Worm (Caenorhabditis elegans) whole organism, midembryonic: ENCODE data around the gene gst-7.
"Not testable (repeated sequence)": the region's sequence is repeated elsewhere in the genome, so short reads cannot be mapped to it uniquely, and the experiment has no call there.

ENCODE experiments used
- T22C8.4 ChIP-seq: fragments of 200-800 bp; sonication (Bioruptor generic); IDR thresholded peaks from 2 replicates; pipeline ENCODE4 v1.3.6; 2022; ENCODE audit warnings: missing genetic modification characterization, missing compliant biosample characterization
- cog-1 ChIP-seq: sonication (generic microtip); optimal IDR thresholded peaks from 2 replicates; lab custom pipeline; 2016; ENCODE audit warnings: missing genetic modification characterization, missing compliant biosample characterization
- flt-1 ChIP-seq: fragments of 200-800 bp; sonication (Bioruptor generic); IDR thresholded peaks from 2 replicates; pipeline ENCODE4 v1.3.6; 2022; ENCODE audit warnings: missing genetic modification characterization, missing compliant biosample characterization
- klf-2 ChIP-seq: fragments of 200-800 bp; sonication (Bioruptor generic); conservative IDR thresholded peaks from 2 replicates; pipeline ENCODE4 v1.3.6; 2022; ENCODE audit warnings: missing genetic modification reagents, missing genetic modification characterization, missing compliant biosample characterization
- med-1 ChIP-seq: sonication (generic microtip); optimal IDR thresholded peaks from 2 replicates; lab custom pipeline; 2017; ENCODE audit warnings: missing genetic modification characterization, mild to moderate bottlenecking, missing compliant biosample characterization, antibody characterized with exemption, missing genetic modification reagents; ENCODE audit not compliant: insufficient read depth
- ref-1 ChIP-seq: fragments of 200-800 bp; sonication (Bioruptor generic); conservative IDR thresholded peaks from 2 replicates; pipeline ENCODE4 v1.3.6; 2022; ENCODE audit warnings: missing genetic modification reagents, missing genetic modification characterization, missing compliant biosample characterization
- tab-1 ChIP-seq: fragments of 200-800 bp; sonication (Bioruptor generic); IDR thresholded peaks from 2 replicates; pipeline ENCODE4 v1.3.6; 2022; ENCODE audit warnings: missing genetic modification characterization, missing compliant biosample characterization
- ztf-23 ChIP-seq: fragments of 200-800 bp; sonication (Bioruptor generic); IDR thresholded peaks from 2 replicates; pipeline ENCODE4 v1.3.6; 2022; ENCODE audit warnings: missing genetic modification reagents, missing genetic modification characterization, missing compliant biosample characterization
- ztf-29 ChIP-seq: fragments of 200-800 bp; sonication (Bioruptor generic); IDR thresholded peaks from 2 replicates; pipeline ENCODE4 v1.3.6; 2022; ENCODE audit warnings: missing genetic modification reagents, missing genetic modification characterization, missing compliant biosample characterization

The gst-7 gene

DNA sequence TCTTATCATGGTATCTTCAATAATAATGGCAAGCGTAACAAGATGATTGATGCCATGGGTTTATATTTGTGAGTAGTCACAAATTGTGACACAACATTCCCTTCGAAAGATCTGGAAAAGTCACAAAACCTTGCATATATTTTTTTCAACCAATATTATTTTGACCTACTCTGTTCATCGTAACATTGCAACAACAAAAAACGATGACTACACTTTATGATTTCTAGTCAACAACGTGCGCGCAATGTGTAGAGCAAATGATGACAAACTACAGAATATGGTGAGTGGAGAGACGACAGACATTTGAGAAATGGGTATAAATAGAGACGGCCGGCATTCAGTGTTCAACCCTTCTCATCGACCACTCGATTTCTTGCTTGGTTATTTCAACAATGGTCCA lies at the start of gene gst-7:
Gene gst-7 (plus strand): TSS at position 336 of the 400 bp plus-strand sequence.
- no peak for TF ChIP-seq ref-1 (GFP tag; lab: Robert Waterston, UW)
- TF ChIP-seq ztf-23 = no peak
- TF ChIP-seq flt-1 (GFP tag; lab: Robert Waterston, UW) = no peak
- TF ChIP-seq tab-1 (GFP tag; lab: Robert Waterston, UW) = no peak
- TF ChIP-seq T22C8.4 (GFP tag; lab: Robert Waterston, UW) = no peak
- no peak for TF ChIP-seq cog-1 (tag; lab: Kevin White, UChicago)
- TF ChIP-seq med-1 = no peak
- no peak for TF ChIP-seq ztf-29 (GFP tag; lab: Robert Waterston, UW)
- TF ChIP-seq klf-2 (GFP tag; lab: Robert Waterston, UW) = no peak

DNA sequence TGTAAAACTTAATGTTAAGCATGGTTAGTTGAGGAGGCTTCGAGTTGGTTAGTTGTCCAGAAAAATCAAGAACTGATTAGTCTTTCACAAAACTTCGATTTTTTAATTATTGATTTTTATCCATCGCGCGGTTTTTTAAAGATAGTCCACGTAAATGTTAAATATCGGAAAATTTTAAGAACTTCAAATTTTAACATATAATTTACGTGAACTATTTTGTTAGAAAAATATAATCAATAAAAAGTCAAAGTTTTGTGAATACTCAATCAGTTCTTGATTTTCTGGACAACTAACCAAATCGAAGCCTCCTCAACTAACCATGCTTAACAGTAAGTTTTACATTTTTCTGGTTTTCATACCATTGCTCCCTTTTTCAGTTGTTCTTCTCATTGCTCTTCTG lies 47.1 kb upstream of the gst-7 start, which contains the start of the genes C33F10.11 and C33F10.1:
Gene C33F10.11 (minus strand): TSS at position 101 of the 400 bp plus-strand sequence.
Gene C33F10.1 (plus strand): TSS at position 263 of the 400 bp plus-strand sequence.
- TF ChIP-seq ref-1 (GFP tag; lab: Robert Waterston, UW) = no peak
- TF ChIP-seq cog-1 (tag; lab: Kevin White, UChicago) = no peak
- no peak for TF ChIP-seq ztf-23
- no peak for TF ChIP-seq tab-1 (GFP tag; lab: Robert Waterston, UW)
- no peak for TF ChIP-seq med-1
- TF ChIP-seq ztf-29 (GFP tag; lab: Robert Waterston, UW) = no peak
- no peak for TF ChIP-seq flt-1 (GFP tag; lab: Robert Waterston, UW)
- TF ChIP-seq T22C8.4 (GFP tag; lab: Robert Waterston, UW) = no peak
- no peak for TF ChIP-seq klf-2 (GFP tag; lab: Robert Waterston, UW)

DNA sequence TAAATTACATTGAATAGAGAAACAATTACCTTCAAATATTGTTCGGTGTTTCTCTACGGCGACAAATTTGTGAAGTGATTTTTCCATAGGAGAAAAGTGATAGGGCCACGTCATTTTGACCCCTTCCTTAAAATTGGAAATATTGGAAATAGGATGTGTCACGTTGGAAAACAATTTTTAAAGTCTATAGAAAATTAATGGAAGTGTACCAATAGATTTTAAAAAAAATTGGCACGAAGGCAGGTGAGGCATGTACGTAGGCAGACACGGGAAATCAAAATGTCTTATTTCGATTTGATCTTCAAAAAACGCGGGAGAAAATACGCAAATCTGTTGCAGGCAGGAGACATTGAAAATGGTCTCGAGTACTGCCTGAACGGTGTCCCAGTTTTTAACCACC lies 44.2 kb upstream of the gst-7 start, which contains the start of gene C33F10.12:
Gene C33F10.12 (minus strand): TSS at position 101 of the 400 bp plus-strand sequence.
- TF ChIP-seq med-1 (no peak), ztf-29 (GFP tag; lab: Robert Waterston, UW) (no peak)

DNA sequence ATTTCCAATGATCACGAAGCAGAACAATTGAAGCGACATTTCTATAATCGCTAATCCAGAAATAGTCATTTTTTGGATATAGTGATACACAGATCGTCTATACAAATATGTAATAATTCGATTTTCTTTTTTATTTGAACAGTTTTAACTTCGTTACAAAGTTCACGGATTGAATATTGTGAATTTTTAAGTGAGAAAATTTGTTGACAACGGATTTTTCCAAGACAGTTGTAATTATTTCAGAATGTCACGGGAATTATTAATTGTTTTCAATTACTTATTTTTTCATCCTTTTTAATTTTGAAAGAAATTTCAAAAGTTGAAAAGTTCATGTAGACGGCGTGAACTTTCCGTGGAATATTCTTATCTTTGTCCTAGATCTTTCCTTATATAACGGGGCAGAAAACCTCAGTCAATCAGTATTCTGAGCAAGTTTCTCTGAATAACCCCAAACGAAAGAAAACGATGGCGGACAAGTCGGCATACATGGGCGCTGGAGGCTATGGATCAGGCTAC lies 39.7 kb upstream of the gst-7 start, which contains the start of the genes T23B7.2 and nspd-4:
Gene T23B7.2 (minus strand): TSS at position 101 of the 516 bp plus-strand sequence.
Gene nspd-4 (plus strand): TSS at position 466 of the 516 bp plus-strand sequence.
- TF ChIP-seq ztf-23; ref-1 (GFP tag; lab: Robert Waterston, UW); tab-1 (GFP tag; lab: Robert Waterston, UW): not testable (repeated sequence)

DNA sequence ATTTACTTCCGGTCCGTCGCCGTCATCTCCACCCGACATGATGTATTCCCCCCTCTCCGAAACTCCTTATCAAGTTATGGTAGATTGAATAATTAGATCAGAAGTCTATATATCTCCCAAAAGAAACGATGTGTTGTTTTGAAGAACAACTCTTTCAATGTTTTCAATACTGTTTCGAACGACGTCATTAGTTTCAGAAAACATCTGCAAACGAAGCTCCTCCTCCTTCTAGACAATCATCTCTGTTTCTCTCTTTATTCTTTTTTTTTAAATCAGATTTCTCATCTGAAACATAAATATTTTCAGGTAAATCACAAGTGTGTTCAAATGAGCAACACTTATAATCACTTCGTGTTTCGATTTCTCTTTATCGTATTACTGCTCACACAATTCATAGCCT lies 32.0 kb upstream of the gst-7 start, which contains the start of gene T23B7.3:
Gene T23B7.3 (plus strand): TSS at position 301 of the 400 bp plus-strand sequence.
- TF ChIP-seq klf-2 (GFP tag; lab: Robert Waterston, UW) (no peak), flt-1 (GFP tag; lab: Robert Waterston, UW) (no peak), med-1 (no peak), T22C8.4 (GFP tag; lab: Robert Waterston, UW) (no peak), ref-1 (GFP tag; lab: Robert Waterston, UW) (no peak), cog-1 (tag; lab: Kevin White, UChicago) (no peak), ztf-29 (GFP tag; lab: Robert Waterston, UW) (no peak), ztf-23 (no peak), tab-1 (GFP tag; lab: Robert Waterston, UW) (no peak)

DNA sequence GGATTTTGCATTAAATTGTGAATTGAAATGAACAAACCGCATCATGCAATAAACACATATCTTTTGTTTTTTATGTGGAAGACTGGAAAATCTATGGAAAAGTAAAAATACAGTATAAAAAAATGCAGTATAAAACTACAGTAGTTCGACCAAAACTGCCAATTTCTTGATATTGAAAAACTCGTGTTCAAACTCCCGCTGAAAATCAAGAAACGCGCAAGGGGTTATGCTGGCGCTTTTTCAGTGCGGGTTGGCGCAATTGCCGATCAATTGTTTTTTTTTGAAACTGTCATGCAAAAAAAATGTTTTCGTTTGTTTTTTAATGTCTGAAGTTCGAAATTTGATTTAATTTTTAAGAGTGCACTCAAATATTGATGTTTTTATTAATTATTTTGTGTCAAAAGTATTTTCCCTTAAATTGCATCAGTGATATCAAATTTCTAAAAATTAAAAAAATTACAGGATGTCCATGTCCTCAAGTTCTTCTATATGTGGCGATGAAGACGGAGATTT lies 30.2 kb upstream of the gst-7 start, which contains the start of gene dnj-9:
Gene dnj-9 (plus strand): TSS at position 463 of the 513 bp plus-strand sequence.
- peak; percentile 53; the same call in 1 of the 2 replicates for TF ChIP-seq T22C8.4 (GFP tag; lab: Robert Waterston, UW)
- TF ChIP-seq flt-1 (GFP tag; lab: Robert Waterston, UW) = peak; percentile 65; the same call in 1 of the 2 replicates
- TF ChIP-seq klf-2 (GFP tag; lab: Robert Waterston, UW) = no peak; the same call in 1 of the 2 replicates
- peak; percentile 22; the same call in 1 of the 2 replicates for TF ChIP-seq tab-1 (GFP tag; lab: Robert Waterston, UW)
- no peak for TF ChIP-seq ztf-29 (GFP tag; lab: Robert Waterston, UW)
- TF ChIP-seq ztf-23 = peak; percentile 79
- TF ChIP-seq med-1 = peak; percentile 59
- no peak for TF ChIP-seq ref-1 (GFP tag; lab: Robert Waterston, UW)
- peak; percentile 54 for TF ChIP-seq cog-1 (tag; lab: Kevin White, UChicago)

DNA sequence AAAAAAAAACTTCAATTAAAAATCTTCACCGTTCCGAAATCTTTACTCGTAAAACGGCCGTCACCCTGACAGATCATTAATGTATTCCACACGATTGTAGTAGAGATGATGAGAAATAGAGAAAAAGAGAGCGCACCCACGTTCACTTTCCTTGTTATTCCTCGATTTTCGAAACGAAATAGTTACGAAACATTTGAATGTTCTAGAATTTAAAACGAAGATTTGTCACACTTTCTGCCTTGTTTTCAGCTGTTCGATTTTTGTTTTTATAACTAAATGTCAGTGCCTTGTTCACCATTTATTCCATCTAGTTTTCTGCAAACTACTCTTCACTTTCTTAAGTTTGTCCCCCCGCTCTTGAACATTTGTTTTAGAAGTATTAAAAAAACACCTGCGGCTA lies 27.1 kb upstream of the gst-7 start:
- no peak for TF ChIP-seq T22C8.4 (GFP tag; lab: Robert Waterston, UW)
- TF ChIP-seq ztf-23 = no peak
- TF ChIP-seq tab-1 (GFP tag; lab: Robert Waterston, UW) = no peak
- TF ChIP-seq ref-1 (GFP tag; lab: Robert Waterston, UW) = no peak

DNA sequence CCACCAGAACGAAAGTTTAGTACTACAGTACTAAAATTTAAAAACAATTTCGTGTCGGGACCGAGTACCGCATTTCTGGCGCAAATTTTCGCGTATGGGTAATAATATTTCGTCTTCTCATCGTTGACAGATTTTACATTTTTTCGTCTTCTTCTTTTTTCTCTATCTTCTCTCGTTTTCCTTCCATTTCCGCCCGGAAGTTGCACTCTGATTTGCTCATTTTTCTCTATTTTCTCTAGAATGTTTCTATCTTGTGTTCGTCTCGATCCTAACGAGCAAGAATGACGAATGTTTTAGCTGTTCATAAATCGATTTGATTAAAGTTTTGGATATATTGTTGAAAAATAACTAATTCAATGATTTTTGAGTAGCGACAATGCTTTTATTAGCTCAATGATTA lies 26.4 kb upstream of the gst-7 start:
- TF ChIP-seq ztf-29 (GFP tag; lab: Robert Waterston, UW) (no peak), tab-1 (GFP tag; lab: Robert Waterston, UW) (no peak), T22C8.4 (GFP tag; lab: Robert Waterston, UW) (no peak), cog-1 (tag; lab: Kevin White, UChicago) (no peak), med-1 (no peak)

DNA sequence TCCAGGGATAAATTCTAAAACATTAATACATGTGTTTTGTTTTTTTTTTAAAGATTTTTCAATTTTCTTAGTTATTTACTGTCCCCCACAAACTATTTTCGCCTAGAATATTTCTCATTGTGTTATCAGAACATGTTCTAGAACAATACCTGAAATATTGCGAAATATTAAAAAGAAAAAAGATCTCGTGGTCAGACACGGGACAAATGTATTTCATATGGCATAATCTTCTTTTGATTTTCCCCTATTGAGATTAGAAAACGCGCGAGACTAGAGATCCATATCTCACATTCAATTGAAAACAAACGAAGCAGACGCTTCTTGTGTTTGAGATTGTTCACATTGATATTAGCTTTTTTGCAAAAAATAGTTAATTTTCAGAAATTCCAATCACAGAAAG lies 25.7 kb upstream of the gst-7 start:
- TF ChIP-seq ztf-29 (GFP tag; lab: Robert Waterston, UW) (no peak), ref-1 (GFP tag; lab: Robert Waterston, UW) (no peak), tab-1 (GFP tag; lab: Robert Waterston, UW) (no peak), flt-1 (GFP tag; lab: Robert Waterston, UW) (no peak), T22C8.4 (GFP tag; lab: Robert Waterston, UW) (no peak), klf-2 (GFP tag; lab: Robert Waterston, UW) (no peak), cog-1 (tag; lab: Kevin White, UChicago) (no peak), med-1 (no peak)

DNA sequence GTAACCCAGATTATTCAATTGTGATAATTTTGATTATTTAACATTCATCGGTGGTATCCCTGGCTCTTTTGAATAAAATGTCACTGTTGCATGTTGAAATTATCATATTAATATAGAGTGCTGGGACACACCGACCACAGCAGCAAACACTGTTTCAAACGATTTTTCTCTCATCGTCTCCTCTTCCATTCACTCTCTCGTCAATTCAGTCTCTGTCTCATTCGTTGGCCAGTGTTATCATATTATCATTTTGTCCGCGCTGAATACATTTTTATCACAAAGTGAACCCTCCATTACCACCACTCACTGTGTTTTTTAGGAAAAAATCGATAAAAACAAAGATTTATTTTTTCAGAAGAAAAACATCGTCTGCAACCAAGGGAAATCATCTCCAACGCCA lies 24.8 kb upstream of the gst-7 start:
- TF ChIP-seq med-1 (no peak), ref-1 (GFP tag; lab: Robert Waterston, UW) (no peak), ztf-29 (GFP tag; lab: Robert Waterston, UW) (no peak), T22C8.4 (GFP tag; lab: Robert Waterston, UW) (0 out of 2 replicates have a peak, but pooled peaks have one; percentile 13), klf-2 (GFP tag; lab: Robert Waterston, UW) (no peak), tab-1 (GFP tag; lab: Robert Waterston, UW) (no peak), ztf-23 (0 out of 2 replicates have a peak, but pooled peaks have one; percentile 24), flt-1 (GFP tag; lab: Robert Waterston, UW) (no peak), cog-1 (tag; lab: Kevin White, UChicago) (no peak)
